Worm (Caenorhabditis elegans) whole organism, L4 larva: ENCODE measurements around the gene irg-1.

Experiments
- D1046.2 ChIP-seq: fragments of 200-800 bp; sonication (Bioruptor generic); IDR thresholded peaks from 2 replicates; pipeline ENCODE4 v1.3.6; 2022; ENCODE audit warnings: missing genetic modification characterization, missing compliant biosample characterization
- F10B5.3 ChIP-seq: sonication (generic microtip); optimal IDR thresholded peaks from 2 replicates; lab custom pipeline; 2016; ENCODE audit warnings: mild to moderate bottlenecking, missing genetic modification characterization, missing compliant biosample characterization
- F44E2.7 ChIP-seq: fragments of 200-800 bp; sonication (Bioruptor generic); IDR thresholded peaks from 2 replicates; pipeline ENCODE4 v2.1.2; 2022; ENCODE audit warnings: missing genetic modification characterization, missing compliant biosample characterization
- Y105C5A.15 ChIP-seq: fragments of 200-800 bp; sonication (Bioruptor generic); IDR thresholded peaks from 2 replicates; pipeline ENCODE4 v1.3.6; 2022; ENCODE audit warnings: missing genetic modification characterization, missing compliant biosample characterization
- Y48G9A.11 ChIP-seq: fragments of 200-800 bp; sonication (Bioruptor generic); IDR thresholded peaks from 2 replicates; pipeline ENCODE4 v1.3.6; 2022; ENCODE audit warnings: missing genetic modification reagents, missing genetic modification characterization, missing compliant biosample characterization
- Y75B8A.6 ChIP-seq: fragments of 200-800 bp; sonication (Bioruptor generic); IDR thresholded peaks from 2 replicates; pipeline ENCODE4 v1.3.6; 2022; ENCODE audit warnings: missing genetic modification reagents, missing genetic modification characterization, missing compliant biosample characterization
- aha-1 ChIP-seq: fragments of 150-350 bp; peaks from one replicate; lab custom pipeline; 2014; ENCODE audit warnings: missing biosample characterization, missing genetic modification characterization
- aly-2 ChIP-seq: sonication (generic microtip); optimal IDR thresholded peaks from 2 replicates; lab custom pipeline; 2018; ENCODE audit warnings: missing biosample characterization, missing genetic modification characterization
- attf-4 ChIP-seq: sonication (generic microtip); optimal IDR thresholded peaks from 3 replicates; lab custom pipeline; 2017; ENCODE audit warnings: missing biosample characterization, missing genetic modification characterization
- ceh-20 ChIP-seq: fragments of 200-800 bp; sonication (Bioruptor generic); IDR thresholded peaks from 2 replicates; pipeline ENCODE4 v1.3.6; 2022; ENCODE audit warnings: missing genetic modification reagents, missing genetic modification characterization, missing compliant biosample characterization
- ces-1 ChIP-seq: fragments of 150-350 bp; sonication (generic microtip); optimal IDR thresholded peaks from 4 replicates; lab custom pipeline; 2014; ENCODE audit warnings: missing biosample characterization, missing genetic modification reagents, missing genetic modification characterization
- ctbp-1 ChIP-seq: fragments of 200-800 bp; sonication (Bioruptor generic); IDR thresholded peaks from 2 replicates; pipeline ENCODE4 v1.3.6; 2022; ENCODE audit warnings: missing genetic modification reagents, missing genetic modification characterization, missing compliant biosample characterization
- daf-12 ChIP-seq: fragments of 150-350 bp; optimal IDR thresholded peaks from 2 replicates; lab custom pipeline; 2014; ENCODE audit warnings: missing biosample characterization, missing genetic modification reagents, missing genetic modification characterization
- daf-16 ChIP-seq, 3 experiments: sonication (generic microtip); optimal IDR thresholded peaks; 2 replicates each; lab custom pipeline; 2016 to 2017; ENCODE audit warnings: missing genetic modification characterization in 3 of 3, missing genetic modification reagents in 3 of 3, mild to moderate bottlenecking in 2 of 3, missing compliant biosample characterization in 2 of 3, missing biosample characterization in 1 of 3, moderate library complexity in 1 of 3
- duxl-1 ChIP-seq: sonication (generic microtip); optimal IDR thresholded peaks from 2 replicates; lab custom pipeline; 2016; ENCODE audit warnings: mild to moderate bottlenecking, missing genetic modification characterization, moderate library complexity, missing compliant biosample characterization; ENCODE audit not compliant: poor library complexity
- hif-1 ChIP-seq, 2 experiments: sonication (generic microtip); optimal IDR thresholded peaks; 2 replicates each; lab custom pipeline; 2016 to 2017; ENCODE audit warnings: missing compliant biosample characterization in 2 of 2, missing genetic modification characterization in 2 of 2, missing genetic modification reagents in 2 of 2, missing genotype in 2 of 2, mild to moderate bottlenecking in 1 of 2
- hlh-11 ChIP-seq: fragments of 200-800 bp; sonication (Bioruptor generic); optimal IDR thresholded peaks from 2 replicates; lab custom pipeline; 2018; ENCODE audit warnings: mild to moderate bottlenecking, missing genetic modification characterization, missing compliant biosample characterization
- hmg-1.1 ChIP-seq: fragments of 200-800 bp; sonication (Bioruptor generic); IDR thresholded peaks from 2 replicates; pipeline ENCODE4 v1.3.6; 2022; ENCODE audit warnings: missing genetic modification reagents, missing genetic modification characterization, missing compliant biosample characterization
- lin-38 ChIP-seq: fragments of 200-800 bp; sonication (Bioruptor generic); IDR thresholded peaks from 2 replicates; pipeline ENCODE4 v1.3.6; 2022; ENCODE audit warnings: missing genetic modification reagents, missing genetic modification characterization, missing compliant biosample characterization
- lin-39 ChIP-seq: fragments of 150-350 bp; optimal IDR thresholded peaks from 2 replicates; lab custom pipeline; 2014; ENCODE audit warnings: missing biosample characterization, missing genetic modification reagents, missing genetic modification characterization
- lsy-2 ChIP-seq, 2 experiments: fragments of 150-350 bp in 1 of 2; sonication (generic microtip) in 1 of 2; optimal IDR thresholded peaks; 2 replicates each; lab custom pipeline; 2014 to 2017; ENCODE audit warnings: missing biosample characterization in 2 of 2, missing genetic modification characterization in 2 of 2
- madf-5 ChIP-seq, 2 experiments: fragments of 200-800 bp; sonication (Bioruptor generic); IDR thresholded peaks; 2 replicates each; pipeline ENCODE4 v1.3.6; 2022; ENCODE audit warnings: missing compliant biosample characterization in 2 of 2, missing genetic modification characterization in 2 of 2
- nhr-10 ChIP-seq: fragments of 150-350 bp; optimal IDR thresholded peaks from 2 replicates; lab custom pipeline; 2014; ENCODE audit warnings: missing biosample characterization, missing genetic modification characterization
- nhr-48 ChIP-seq: sonication (generic microtip); optimal IDR thresholded peaks from 2 replicates; lab custom pipeline; 2016; ENCODE audit warnings: mild to moderate bottlenecking, missing genetic modification characterization, missing compliant biosample characterization
- pha-4 ChIP-seq, 2 experiments: fragments of 150-350 bp in 1 of 2; fragments of 200-800 bp in 1 of 2; sonication (Bioruptor generic) in 1 of 2; IDR thresholded peaks in 1 of 2; optimal IDR thresholded peaks in 1 of 2; 2 replicates each; pipeline versions ENCODE4 v1.3.6 to Lab custom; 2014 to 2022; ENCODE audit warnings: missing genetic modification characterization in 2 of 2, missing genetic modification reagents in 2 of 2, missing biosample characterization in 1 of 2, missing compliant biosample characterization in 1 of 2
- pqm-1 ChIP-seq: sonication (generic microtip); optimal IDR thresholded peaks from 2 replicates; lab custom pipeline; 2017; ENCODE audit warnings: missing biosample characterization, missing genetic modification characterization
- set-16 ChIP-seq: fragments of 200-800 bp; sonication (Bioruptor generic); IDR thresholded peaks from 2 replicates; pipeline ENCODE4 v1.3.6; 2022; ENCODE audit warnings: missing genetic modification reagents, missing genetic modification characterization, missing compliant biosample characterization
- unc-62 ChIP-seq, 3 experiments: fragments of 150-350 bp in 1 of 3; sonication (generic microtip); optimal IDR thresholded peaks in 2 of 3; peaks in 1 of 3; 1 replicate in 1 of 3; 2 replicates in 2 of 3; lab custom pipeline; 2014 to 2017; ENCODE audit warnings: missing biosample characterization in 3 of 3, missing genetic modification characterization in 3 of 3, missing genetic modification reagents in 3 of 3, missing genotype in 1 of 3
- zfp-2 ChIP-seq: sonication (generic microtip); optimal IDR thresholded peaks from 2 replicates; lab custom pipeline; 2016; ENCODE audit warnings: mild to moderate bottlenecking, missing genetic modification characterization, missing compliant biosample characterization
- zfp-3 ChIP-seq: fragments of 200-800 bp; sonication (Bioruptor generic); conservative IDR thresholded peaks from 2 replicates; pipeline ENCODE4 v1.3.6; 2022; ENCODE audit warnings: missing genetic modification reagents, missing genetic modification characterization, missing compliant biosample characterization
- zip-11 ChIP-seq: fragments of 200-800 bp; sonication (Bioruptor generic); IDR thresholded peaks from 2 replicates; pipeline ENCODE4 v1.3.6; 2022; ENCODE audit warnings: missing genetic modification characterization, missing compliant biosample characterization
- ztf-11 ChIP-seq: fragments of 150-350 bp; optimal IDR thresholded peaks from 2 replicates; lab custom pipeline; 2014; ENCODE audit warnings: missing biosample characterization, missing genetic modification characterization

Gene irg-1

ce11 chrV:3482550-3483002 lies 40.8 kb upstream of the irg-1 start, which contains the start of gene lys-7:
TSS of gene lys-7 (minus strand) at chrV:3482600.
- TF ChIP-seq daf-16 (GFP tag; optimal IDR thresholded peaks at IDR 0.05; lab: Kevin White, UChicago) (no peak), daf-16 (tag; optimal IDR thresholded peaks at IDR 0.05; lab: Kevin White, UChicago) (peak; percentile 96), ctbp-1 (GFP tag; lab: Robert Waterston, UW) (no peak)

ce11 chrV:3484702-3485101 lies 38.7 kb upstream of the irg-1 start, which contains the start of gene srbc-33:
TSS of gene srbc-33 (minus strand) at chrV:3484802.
- TF ChIP-seq aha-1 (peak; percentile 3), hif-1 (tag; optimal IDR thresholded peaks at IDR 0.05; lab: Kevin White, UChicago) (no peak)
- TF ChIP-seq, all 104 proteins: peak for 1

ce11 chrV:3486857-3487256 lies 36.5 kb upstream of the irg-1 start, which contains the start of gene srbc-32:
TSS of gene srbc-32 (minus strand) at chrV:3486957.
- TF ChIP-seq lin-38 (no peak), duxl-1 (no peak), daf-12 (tag; lab: Kevin White, UChicago) (no peak), ceh-20 (no peak), madf-5 (GFP tag; IDR thresholded peaks at IDR 0.05; lab: Robert Waterston, UW) (no peak), Y75B8A.6 (GFP tag; lab: Robert Waterston, UW) (no peak), zip-11 (no peak), pha-4 (GFP tag; IDR thresholded peaks at IDR 0.05; lab: Robert Waterston, UW) (no peak), pha-4 (tag; optimal IDR thresholded peaks at IDR 0.05; lab: Kevin White, UChicago) (no peak), lsy-2 (tag; optimal IDR thresholded peaks at IDR 0.05; lab: Kevin White, UChicago) (no peak), hif-1 (tag; optimal IDR thresholded peaks at IDR 0.05; lab: Kevin White, UChicago) (no peak), Y105C5A.15 (GFP tag; lab: Robert Waterston, UW) (no peak), ces-1 (no peak), pqm-1 (tag; lab: Kevin White, UChicago) (no peak), nhr-48 (tag; lab: Kevin White, UChicago) (no peak), unc-62 (GFP tag; optimal IDR thresholded peaks at IDR 0.05 in 1 of 2; lab: Kevin White, UChicago) (no peak), unc-62 (tag; optimal IDR thresholded peaks at IDR 0.05; lab: Kevin White, UChicago) (no peak), zfp-3 (GFP tag; lab: Robert Waterston, UW) (no peak), F44E2.7 (GFP tag; lab: Robert Waterston, UW) (no peak)

ce11 chrV:3490435-3490834 lies 33.0 kb upstream of the irg-1 start, which contains the start of gene srbc-36:
TSS of gene srbc-36 (minus strand) at chrV:3490535.
- no peak for TF ChIP-seq attf-4 (tag; lab: Kevin White, UChicago)
- TF ChIP-seq unc-62 (GFP tag; optimal IDR thresholded peaks at IDR 0.05 in 1 of 2; lab: Kevin White, UChicago) = peak in 1 of 2 experiments; percentile 44
- no peak for TF ChIP-seq unc-62 (tag; optimal IDR thresholded peaks at IDR 0.05; lab: Kevin White, UChicago)

ce11 chrV:3496880-3497279 lies 26.5 kb upstream of the irg-1 start, which contains the start of gene C07G3.15:
TSS of gene C07G3.15 (minus strand) at chrV:3496980.
- TF ChIP-seq ztf-11 (no peak), aha-1 (no peak), F10B5.3 (tag; lab: Kevin White, UChicago) (no peak), nhr-10 (tag; lab: Kevin White, UChicago) (no peak)

ce11 chrV:3502038-3502437 lies 21.3 kb upstream of the irg-1 start, which contains the start of the genes C07G3.8 and C07G3.10:
TSS of gene C07G3.8 (minus strand) at chrV:3502138.
TSS of gene C07G3.10 (plus strand) at chrV:3502307.
- no peak for TF ChIP-seq D1046.2 (GFP tag; lab: Robert Waterston, UW)
- TF ChIP-seq Y48G9A.11 (GFP tag; lab: Robert Waterston, UW) = no peak
- TF ChIP-seq zfp-2 = no peak
- TF ChIP-seq aly-2 (tag; lab: Kevin White, UChicago) = no peak
- TF ChIP-seq hlh-11 (tag; lab: Kevin White, UChicago) = no peak
- TF ChIP-seq lin-39 (tag; lab: Kevin White, UChicago) = no peak
- TF ChIP-seq hmg-1.1 (GFP tag; lab: Robert Waterston, UW) = no peak
- no peak for TF ChIP-seq set-16 (GFP tag; lab: Robert Waterston, UW)
